Fruit fly (Drosophila melanogaster): Measurements from ENCODE around the gene Fbxl7.

dm6 chr3R:15913231-15913630, 7.5 kb upstream of the Fbxl7 start:
- no peak for TF ChIP-seq CG1620 (GFP tag; optimal IDR thresholded peaks at IDR 0.05)
- no peak for TF ChIP-seq Crg-1 (GFP tag; optimal IDR thresholded peaks at IDR 0.05)
- no peak for TF ChIP-seq bab1 (GFP tag; optimal IDR thresholded peaks at IDR 0.05)
- TF ChIP-seq cnc (optimal IDR thresholded peaks at IDR 0.05): no peak
- TF ChIP-seq pad (GFP tag; optimal IDR thresholded peaks at IDR 0.05): no peak
- TF ChIP-seq CG5204 (GFP tag; optimal IDR thresholded peaks at IDR 0.05): no peak
- no peak for TF ChIP-seq Mnt (GFP tag; optimal IDR thresholded peaks at IDR 0.05)
- no peak for TF ChIP-seq CG7045 (GFP tag; optimal IDR thresholded peaks at IDR 0.05)
- no peak for TF ChIP-seq kay (GFP tag; ENCODE audit: borderline replicate concordance)
- TF ChIP-seq ovo (GFP tag; optimal IDR thresholded peaks at IDR 0.05): no peak
- TF ChIP-seq CG7101 (tag; optimal IDR thresholded peaks at IDR 0.05): no peak
- TF ChIP-seq Hr96 (GFP tag; optimal IDR thresholded peaks at IDR 0.05): no peak
- no peak for TF ChIP-seq CG11617 (GFP tag; optimal IDR thresholded peaks at IDR 0.05)
